Fruit fly (Drosophila melanogaster): Measurements from ENCODE around the gene mRpS34.

The mRpS34 gene

DNA sequence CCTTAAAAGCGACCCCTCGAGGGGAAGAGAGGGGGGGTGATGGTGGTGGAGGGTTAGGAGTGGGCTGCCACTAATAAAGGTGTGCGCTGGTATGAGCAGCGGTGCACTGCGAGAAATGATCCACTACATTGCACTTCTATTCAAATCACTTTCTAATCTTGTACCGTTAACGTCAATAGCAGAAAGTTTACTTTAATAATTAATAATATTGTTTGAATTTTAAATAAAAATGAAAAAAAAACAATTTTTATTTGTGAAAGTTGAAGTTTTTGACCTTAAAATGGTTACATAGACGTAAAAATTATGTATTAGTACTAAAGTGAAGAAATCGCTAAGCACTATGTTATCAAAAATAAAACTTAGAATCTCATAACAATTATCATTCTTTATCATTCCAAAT, 45.0 kb downstream of the mRpS34 start (continued):
- TF ChIP-seq CG17361 (GFP tag; IDR thresholded peaks at IDR 0.05) (peak; percentile 61; the same call in 2 of the 3 replicates), Nf-YB (GFP tag; optimal IDR thresholded peaks at IDR 0.05) (no peak), CG9727 (GFP tag; optimal IDR thresholded peaks at IDR 0.05) (peak; percentile 30), CG18262 (tag; optimal IDR thresholded peaks at IDR 0.05) (peak; percentile 24), CG31441 (GFP tag; IDR thresholded peaks at IDR 0.05) (peak; percentile 43; the same call in 1 of the 2 replicates), D19A (tag; optimal IDR thresholded peaks at IDR 0.05) (no peak), crp (GFP tag; optimal IDR thresholded peaks at IDR 0.05) (no peak), phol (tag; optimal IDR thresholded peaks at IDR 0.05) (peak; percentile 61), CG2678 (tag; optimal IDR thresholded peaks at IDR 0.05) (peak; percentile 62), CG9437 (GFP tag; optimal IDR thresholded peaks at IDR 0.05) (peak; percentile 33), nerfin-1 (tag; optimal IDR thresholded peaks at IDR 0.05) (peak; percentile 17), Sry-β (GFP tag; optimal IDR thresholded peaks at IDR 0.05) (no peak), CG17802 (tag; optimal IDR thresholded peaks at IDR 0.05) (no peak), unpg (GFP tag; optimal IDR thresholded peaks at IDR 0.05) (peak; percentile 20), Blimp-1 (GFP tag; optimal IDR thresholded peaks at IDR 0.05) (peak; percentile 5), CG17829 (tag; optimal IDR thresholded peaks at IDR 0.05) (no peak), CG14441 (GFP tag; IDR thresholded peaks at IDR 0.05) (peak; percentile 27; the same call in 1 of the 2 replicates), E2f1 (GFP tag; IDR thresholded peaks at IDR 0.05) (0 out of 2 replicates have a peak, but pooled peaks have one; percentile 12), trem (tag; optimal IDR thresholded peaks at IDR 0.05) (peak; percentile 10), CG17385 (GFP tag; optimal IDR thresholded peaks at IDR 0.05) (peak; percentile 13), disco-r (GFP tag; optimal IDR thresholded peaks at IDR 0.05) (no peak), CG14710 (tag; optimal IDR thresholded peaks at IDR 0.05) (peak; percentile 8), CG12659 (GFP tag; optimal IDR thresholded peaks at IDR 0.05) (peak; percentile 9), pan (optimal IDR thresholded peaks at IDR 0.05) (no peak), pan (GFP tag; optimal IDR thresholded peaks at IDR 0.05 in 1 of 2, IDR thresholded peaks at IDR 0.05 in 1 of 2) (peak in 1 of 2 experiments; percentile 31), Meics (GFP tag; optimal IDR thresholded peaks at IDR 0.05) (peak; percentile 47), dmrt99B (tag; optimal IDR thresholded peaks at IDR 0.05) (peak; percentile 45), slp2 (GFP tag; optimal IDR thresholded peaks at IDR 0.05) (no peak), sisA (GFP tag; IDR thresholded peaks at IDR 0.05) (0 out of 2 replicates have a peak, but pooled peaks have one; percentile 7), nmo (GFP tag; optimal IDR thresholded peaks at IDR 0.05) (peak; percentile 32), p53 (GFP tag; optimal IDR thresholded peaks at IDR 0.05) (no peak), row (GFP tag; IDR thresholded peaks at IDR 0.05) (0 out of 3 replicates have a peak, but pooled peaks have one; percentile 12), CG10979 (tag; optimal IDR thresholded peaks at IDR 0.05) (peak; percentile 37), CG11560 (tag; IDR thresholded peaks at IDR 0.05) (no peak), fd96Cb (tag; optimal IDR thresholded peaks at IDR 0.05) (peak; percentile 12), HHEX (GFP tag; optimal IDR thresholded peaks at IDR 0.05) (no peak), CoRest (tag; optimal IDR thresholded peaks at IDR 0.05) (peak; percentile 16), CG15269 (tag; optimal IDR thresholded peaks at IDR 0.05) (peak; percentile 51), CG2712 (tag; optimal IDR thresholded peaks at IDR 0.05) (peak; percentile 27), Sox100B (GFP tag; optimal IDR thresholded peaks at IDR 0.05) (peak; percentile 29), CG6689 (GFP tag; IDR thresholded peaks at IDR 0.05) (peak; percentile 17; the same call in 1 of the 2 replicates), psq (GFP tag; optimal IDR thresholded peaks at IDR 0.05) (no peak), CG7839 (tag; optimal IDR thresholded peaks at IDR 0.05) (peak; percentile 40), Hr51 (GFP tag; optimal IDR thresholded peaks at IDR 0.05) (peak in 1 of 2 experiments; percentile 30), CG12391 (tag; optimal IDR thresholded peaks at IDR 0.05) (peak; percentile 3), CG11504 (tag; optimal IDR thresholded peaks at IDR 0.05) (peak; percentile 60), Ptx1 (GFP tag; IDR thresholded peaks at IDR 0.05) (0 out of 2 replicates have a peak, but pooled peaks have one; percentile 22), Pdp1 (GFP tag; optimal IDR thresholded peaks at IDR 0.05) (no peak), Oli (tag; optimal IDR thresholded peaks at IDR 0.05) (peak; percentile 3)
